Worm (Caenorhabditis elegans) whole organism, young adult: Measurements from ENCODE around the gene Y43F4A.1.

Experiments used
- B0336.3 ChIP-seq: fragments of 200-800 bp; sonication (Bioruptor generic); IDR thresholded peaks from 2 replicates; pipeline ENCODE4 v1.3.6; 2022; ENCODE audit warnings: missing genetic modification characterization, missing compliant biosample characterization
- F10E7.11 ChIP-seq: sonication (generic microtip); optimal IDR thresholded peaks from 2 replicates; lab custom pipeline; 2017; ENCODE audit warnings: mild to moderate bottlenecking, missing genetic modification characterization, moderate library complexity, missing compliant biosample characterization
- F33H1.4 ChIP-seq: fragments of 200-800 bp; sonication (Bioruptor generic); IDR thresholded peaks from 2 replicates; pipeline ENCODE4 v1.3.6; 2022; ENCODE audit warnings: missing genetic modification reagents, missing genetic modification characterization, missing compliant biosample characterization
- F57A8.1 ChIP-seq: fragments of 200-800 bp; sonication (Bioruptor generic); optimal IDR thresholded peaks from 2 replicates; lab custom pipeline; 2018; ENCODE audit warnings: mild to moderate bottlenecking, missing genetic modification characterization, moderate library complexity, missing compliant biosample characterization
- F57C9.4 ChIP-seq: sonication (generic microtip); optimal IDR thresholded peaks from 2 replicates; lab custom pipeline; 2017; ENCODE audit warnings: mild to moderate bottlenecking, missing genetic modification characterization, missing compliant biosample characterization
- K11D2.4 ChIP-seq: fragments of 200-800 bp; sonication (Bioruptor generic); IDR thresholded peaks from 2 replicates; pipeline ENCODE4 v1.3.6; 2022; ENCODE audit warnings: missing genetic modification reagents, missing genetic modification characterization, missing compliant biosample characterization
- T07F8.4 ChIP-seq: sonication (generic microtip); optimal IDR thresholded peaks from 2 replicates; lab custom pipeline; 2016; ENCODE audit warnings: mild to moderate bottlenecking, missing genetic modification characterization, moderate library complexity, missing compliant biosample characterization
- T26A5.8 ChIP-seq: sonication (generic microtip); optimal IDR thresholded peaks from 2 replicates; lab custom pipeline; 2016; ENCODE audit warnings: missing genetic modification characterization, missing compliant biosample characterization
- Y53F4B.3 ChIP-seq: fragments of 200-800 bp; sonication (Bioruptor generic); IDR thresholded peaks from 2 replicates; pipeline ENCODE4 v1.3.6; 2022; ENCODE audit warnings: missing genetic modification reagents, missing genetic modification characterization, missing compliant biosample characterization
- Y53G8AR.9 ChIP-seq: fragments of 200-800 bp; sonication (Bioruptor generic); conservative IDR thresholded peaks from 2 replicates; pipeline ENCODE4 v1.3.6; 2022; ENCODE audit warnings: missing genetic modification reagents, missing genetic modification characterization, missing compliant biosample characterization
- Y56A3A.18 ChIP-seq: fragments of 200-800 bp; sonication (Bioruptor generic); IDR thresholded peaks from 2 replicates; pipeline ENCODE4 v1.3.6; 2022; ENCODE audit warnings: missing genetic modification reagents, missing genetic modification characterization, missing compliant biosample characterization
- aptf-2 ChIP-seq: fragments of 200-800 bp; sonication (Bioruptor generic); conservative IDR thresholded peaks from 2 replicates; pipeline ENCODE4 v1.3.6; 2022; ENCODE audit warnings: missing genetic modification reagents, missing genetic modification characterization, missing compliant biosample characterization
- attf-5 ChIP-seq: fragments of 200-800 bp; sonication (Bioruptor generic); optimal IDR thresholded peaks from 2 replicates; lab custom pipeline; 2018; ENCODE audit warnings: mild to moderate bottlenecking, missing genetic modification characterization, missing compliant biosample characterization
- attf-6 ChIP-seq: fragments of 200-800 bp; sonication (Bioruptor generic); IDR thresholded peaks from 2 replicates; pipeline ENCODE4 v1.3.6; 2022; ENCODE audit warnings: missing genetic modification reagents, missing genetic modification characterization, missing compliant biosample characterization
- bed-1 ChIP-seq: fragments of 200-800 bp; sonication (Bioruptor generic); IDR thresholded peaks from 2 replicates; pipeline ENCODE4 v1.3.6; 2022; ENCODE audit warnings: missing genetic modification reagents, missing genetic modification characterization, missing compliant biosample characterization
- ccch-3 ChIP-seq: fragments of 200-800 bp; sonication (Bioruptor generic); optimal IDR thresholded peaks from 2 replicates; lab custom pipeline; 2018; ENCODE audit warnings: mild to moderate bottlenecking, missing genetic modification characterization, missing compliant biosample characterization
- cebp-1 ChIP-seq, 2 experiments: fragments of 200-800 bp in 1 of 2; sonication (Bioruptor generic) in 1 of 2; sonication (generic microtip) in 1 of 2; IDR thresholded peaks in 1 of 2; optimal IDR thresholded peaks in 1 of 2; 2 replicates each; pipeline versions ENCODE4 v1.3.6 to Lab custom; 2017 to 2022; ENCODE audit warnings: missing compliant biosample characterization in 2 of 2, missing genetic modification characterization in 2 of 2, mild to moderate bottlenecking in 1 of 2, missing genetic modification reagents in 1 of 2, moderate library complexity in 1 of 2
- die-1 ChIP-seq: sonication (generic microtip); optimal IDR thresholded peaks from 2 replicates; lab custom pipeline; 2016; ENCODE audit warnings: missing genotype, mild to moderate bottlenecking, missing genetic modification characterization, missing compliant biosample characterization
- dpl-1 ChIP-seq: fragments of 150-350 bp; optimal IDR thresholded peaks from 2 replicates; lab custom pipeline; 2014; ENCODE audit warnings: missing biosample characterization, missing genetic modification reagents, missing genetic modification characterization
- efl-1 ChIP-seq: fragments of 150-350 bp; optimal IDR thresholded peaks from 2 replicates; lab custom pipeline; 2014; ENCODE audit warnings: missing biosample characterization, missing genetic modification reagents, missing genetic modification characterization
- egl-18 ChIP-seq: fragments of 200-800 bp; sonication (Bioruptor generic); IDR thresholded peaks from 2 replicates; pipeline ENCODE4 v1.3.6; 2022; ENCODE audit warnings: missing genetic modification reagents, missing genetic modification characterization, missing compliant biosample characterization
- fkh-3 ChIP-seq: sonication (generic microtip); optimal IDR thresholded peaks from 2 replicates; lab custom pipeline; 2016; ENCODE audit warnings: mild to moderate bottlenecking, missing genetic modification characterization, missing compliant biosample characterization
- gei-17 ChIP-seq: fragments of 200-800 bp; sonication (Bioruptor generic); optimal IDR thresholded peaks from 2 replicates; lab custom pipeline; 2018; ENCODE audit warnings: mild to moderate bottlenecking, missing genetic modification characterization, missing compliant biosample characterization
- hsf-1 ChIP-seq: fragments of 200-800 bp; sonication (Bioruptor generic); IDR thresholded peaks from 2 replicates; pipeline ENCODE4 v1.3.6; 2022; ENCODE audit warnings: missing genetic modification reagents, missing genetic modification characterization, missing compliant biosample characterization
- lin-26 ChIP-seq: fragments of 200-800 bp; sonication (Bioruptor generic); IDR thresholded peaks from 2 replicates; pipeline ENCODE4 v1.3.6; 2022; ENCODE audit warnings: missing genetic modification reagents, missing genetic modification characterization, missing compliant biosample characterization
- lin-40 ChIP-seq: sonication (generic microtip); optimal IDR thresholded peaks from 2 replicates; lab custom pipeline; 2016; ENCODE audit warnings: missing genetic modification characterization, mild to moderate bottlenecking, missing compliant biosample characterization, missing genotype, missing genetic modification reagents
- mcd-1 ChIP-seq: fragments of 200-800 bp; sonication (Bioruptor generic); IDR thresholded peaks from 2 replicates; pipeline ENCODE4 v1.3.6; 2022; ENCODE audit warnings: missing genetic modification reagents, missing genetic modification characterization, missing compliant biosample characterization
- mes-4 ChIP-seq: sonication (generic microtip); optimal IDR thresholded peaks from 2 replicates; lab custom pipeline; 2016; ENCODE audit warnings: missing genotype, missing genetic modification characterization, missing compliant biosample characterization
- mxl-1 ChIP-seq: sonication (generic microtip); optimal IDR thresholded peaks from 2 replicates; lab custom pipeline; 2016; ENCODE audit warnings: missing genetic modification characterization, missing compliant biosample characterization
- nfya-2 ChIP-seq: fragments of 200-800 bp; sonication (Bioruptor generic); IDR thresholded peaks from 2 replicates; pipeline ENCODE4 v1.3.6; 2022; ENCODE audit warnings: missing genetic modification reagents, missing genetic modification characterization, missing compliant biosample characterization
- nfyb-1 ChIP-seq: fragments of 200-800 bp; sonication (Bioruptor generic); IDR thresholded peaks from 2 replicates; pipeline ENCODE4 v1.3.6; 2022; ENCODE audit warnings: missing genetic modification reagents, missing genetic modification characterization, missing compliant biosample characterization
- nhr-120 ChIP-seq: fragments of 200-800 bp; sonication (Bioruptor generic); IDR thresholded peaks from 2 replicates; pipeline ENCODE4 v1.3.6; 2022; ENCODE audit warnings: missing genetic modification characterization, missing compliant biosample characterization
- nhr-80 ChIP-seq: sonication (generic microtip); optimal IDR thresholded peaks from 2 replicates; lab custom pipeline; 2016; ENCODE audit warnings: missing genetic modification characterization, missing compliant biosample characterization
- repo-1 ChIP-seq: sonication (generic microtip); optimal IDR thresholded peaks from 2 replicates; lab custom pipeline; 2017; ENCODE audit warnings: mild to moderate bottlenecking, missing genetic modification characterization, missing compliant biosample characterization
- sdz-38 ChIP-seq: sonication (generic microtip); optimal IDR thresholded peaks from 2 replicates; lab custom pipeline; 2016; ENCODE audit warnings: missing genotype, missing genetic modification characterization, missing compliant biosample characterization
- snpc-1.1 ChIP-seq: sonication (generic microtip); optimal IDR thresholded peaks from 2 replicates; lab custom pipeline; 2017; ENCODE audit warnings: missing genetic modification characterization, mild to moderate bottlenecking, missing compliant biosample characterization, antibody characterized with exemption, moderate library complexity, missing genotype, missing genetic modification reagents; ENCODE audit not compliant: insufficient read depth
- snpc-1.3 ChIP-seq: sonication (generic microtip); optimal IDR thresholded peaks from 2 replicates; lab custom pipeline; 2017; ENCODE audit warnings: missing genetic modification characterization, mild to moderate bottlenecking, missing compliant biosample characterization, antibody characterized with exemption, moderate library complexity, missing genotype, missing genetic modification reagents; ENCODE audit not compliant: insufficient read depth
- snpc-3.4 ChIP-seq: sonication (generic microtip); optimal IDR thresholded peaks from 2 replicates; lab custom pipeline; 2017; ENCODE audit warnings: missing genetic modification characterization, mild to moderate bottlenecking, missing compliant biosample characterization, antibody characterized with exemption, moderate library complexity, missing genotype, missing genetic modification reagents
- snpc-4 ChIP-seq, 5 experiments: fragments of 150-350 bp in 1 of 5; sonication (generic microtip) in 4 of 5; optimal IDR thresholded peaks; 2 replicates each; lab custom pipeline; 2014 to 2018; ENCODE audit warnings: missing genetic modification characterization in 5 of 5, missing biosample characterization in 3 of 5, antibody characterized with exemption in 2 of 5, mild to moderate bottlenecking in 2 of 5, missing compliant biosample characterization in 2 of 5, missing genotype in 2 of 5, moderate library complexity in 2 of 5, missing genetic modification reagents in 1 of 5
- somi-1 ChIP-seq: fragments of 200-800 bp; sonication (Bioruptor generic); optimal IDR thresholded peaks from 2 replicates; lab custom pipeline; 2018; ENCODE audit warnings: mild to moderate bottlenecking, missing genetic modification characterization, missing compliant biosample characterization
- tbx-9 ChIP-seq: sonication (generic microtip); optimal IDR thresholded peaks from 2 replicates; lab custom pipeline; 2016; ENCODE audit warnings: borderline replicate concordance, missing genetic modification characterization, inconsistent platforms, missing compliant biosample characterization
- tlf-1 ChIP-seq: fragments of 200-800 bp; sonication (Bioruptor generic); optimal IDR thresholded peaks from 2 replicates; lab custom pipeline; 2018; ENCODE audit warnings: mild to moderate bottlenecking, missing genetic modification characterization, missing compliant biosample characterization
- unc-62 ChIP-seq: fragments of 150-350 bp; optimal IDR thresholded peaks from 2 replicates; lab custom pipeline; 2014; ENCODE audit warnings: missing biosample characterization, missing genetic modification reagents, missing genetic modification characterization
- xnd-1 ChIP-seq: sonication (generic microtip); optimal IDR thresholded peaks from 2 replicates; lab custom pipeline; 2016; ENCODE audit warnings: missing genotype, missing genetic modification reagents, missing genetic modification characterization, missing compliant biosample characterization
- zfh-2 ChIP-seq: fragments of 200-800 bp; sonication (Bioruptor generic); conservative IDR thresholded peaks from 2 replicates; pipeline ENCODE4 v1.3.6; 2022; ENCODE audit warnings: missing genetic modification reagents, missing genetic modification characterization, missing compliant biosample characterization
- zim-3 ChIP-seq: sonication (generic microtip); optimal IDR thresholded peaks from 2 replicates; lab custom pipeline; 2017; ENCODE audit warnings: mild to moderate bottlenecking, missing genetic modification characterization, moderate library complexity, missing compliant biosample characterization
- ztf-18 ChIP-seq: sonication (generic microtip); optimal IDR thresholded peaks from 2 replicates; lab custom pipeline; 2016; ENCODE audit warnings: missing genotype, mild to moderate bottlenecking, missing genetic modification characterization, missing compliant biosample characterization
- ztf-25 ChIP-seq: fragments of 200-800 bp; sonication (Bioruptor generic); IDR thresholded peaks from 2 replicates; pipeline ENCODE4 v1.3.6; 2022; ENCODE audit warnings: missing genetic modification reagents, missing genetic modification characterization, missing compliant biosample characterization

Gene Y43F4A.1

ce11 chrIII:13225019-13225418 is 2.1 kb downstream of the Y43F4A.1 start (continued):
- TF ChIP-seq efl-1 (GFP tag; lab: Kevin White, UChicago) (no peak), lin-26 (GFP tag; lab: Robert Waterston, UW) (peak; percentile 60; the same call in 1 of the 2 replicates), bed-1 (GFP tag; lab: Robert Waterston, UW) (no peak), nfyb-1 (GFP tag; lab: Robert Waterston, UW) (0 out of 2 replicates have a peak, but pooled peaks have one; percentile 30), cebp-1 (GFP tag; IDR thresholded peaks at IDR 0.05; lab: Robert Waterston, UW) (no peak), cebp-1 (tag; optimal IDR thresholded peaks at IDR 0.05; lab: Kevin White, UChicago) (peak; percentile 63), xnd-1 (tag; lab: Kevin White, UChicago) (no peak), Y53F4B.3 (GFP tag; lab: Robert Waterston, UW) (no peak), snpc-1.1 (peak; percentile 13), nhr-80 (tag; lab: Kevin White, UChicago) (no peak), snpc-1.3 (tag; lab: Kevin White, UChicago) (peak; percentile 5), mcd-1 (peak; percentile 62), T26A5.8 (tag; lab: Kevin White, UChicago) (no peak), T07F8.4 (tag; lab: Kevin White, UChicago) (no peak), somi-1 (GFP tag; lab: Kevin White, UChicago) (no peak), Y53G8AR.9 (GFP tag; lab: Robert Waterston, UW) (no peak), F57C9.4 (no peak), lin-40 (tag; lab: Kevin White, UChicago) (no peak), Y56A3A.18 (GFP tag; lab: Robert Waterston, UW) (no peak), fkh-3 (tag; lab: Kevin White, UChicago) (no peak), ccch-3 (GFP tag; lab: Kevin White, UChicago) (no peak), tbx-9 (tag; lab: Kevin White, UChicago) (no peak), snpc-3.4 (tag; lab: Kevin White, UChicago) (no peak), dpl-1 (GFP tag; lab: Kevin White, UChicago) (no peak), gei-17 (GFP tag; lab: Kevin White, UChicago) (no peak), tlf-1 (GFP tag; lab: Kevin White, UChicago) (no peak), ztf-18 (tag; lab: Kevin White, UChicago) (no peak), nhr-120 (GFP tag; lab: Robert Waterston, UW) (no peak), unc-62 (GFP tag; lab: Kevin White, UChicago) (no peak), ztf-25 (GFP tag; lab: Robert Waterston, UW) (no peak), attf-6 (GFP tag; lab: Robert Waterston, UW) (no peak), egl-18 (GFP tag; lab: Robert Waterston, UW) (no peak), zfh-2 (GFP tag; lab: Robert Waterston, UW) (peak; percentile 59), K11D2.4 (GFP tag; lab: Robert Waterston, UW) (0 out of 2 replicates have a peak, but pooled peaks have one; percentile 21), sdz-38 (tag; lab: Kevin White, UChicago) (no peak), mxl-1 (tag; lab: Kevin White, UChicago) (no peak), attf-5 (no peak), mes-4 (tag; lab: Kevin White, UChicago) (no peak), F10E7.11 (tag; lab: Kevin White, UChicago) (no peak), B0336.3 (GFP tag; lab: Robert Waterston, UW) (no peak), nfya-2 (GFP tag; lab: Robert Waterston, UW) (no peak), aptf-2 (GFP tag; lab: Robert Waterston, UW) (no peak), F57A8.1 (GFP tag; lab: Kevin White, UChicago) (no peak), repo-1 (tag; lab: Kevin White, UChicago) (no peak), F33H1.4 (GFP tag; lab: Robert Waterston, UW) (no peak; the same call in 1 of the 2 replicates), snpc-4 (GFP tag; optimal IDR thresholded peaks at IDR 0.05; lab: Kevin White, UChicago) (no peak), snpc-4 (tag; optimal IDR thresholded peaks at IDR 0.05; lab: Kevin White, UChicago) (peak in 1 of 4 experiments; percentile 13), hsf-1 (GFP tag; lab: Robert Waterston, UW) (no peak), zim-3 (no peak), die-1 (no peak)
